Worm (Caenorhabditis elegans) whole organism, L1 larva: Measurements from ENCODE around the gene Y75B8A.28.

Experiments
- C34B4.2 ChIP-seq: sonication (generic microtip); optimal IDR thresholded peaks from 2 replicates; lab custom pipeline; 2017; ENCODE audit warnings: mild to moderate bottlenecking, missing genetic modification characterization, missing compliant biosample characterization
- ceh-63 ChIP-seq: fragments of 200-800 bp; sonication (Bioruptor generic); optimal IDR thresholded peaks from 2 replicates; lab custom pipeline; 2018; ENCODE audit warnings: mild to moderate bottlenecking, missing genetic modification characterization, missing compliant biosample characterization
- ceh-82 ChIP-seq, 3 experiments: fragments of 150-350 bp in 1 of 3; sonication (generic microtip) in 2 of 3; optimal IDR thresholded peaks; 2 replicates each; lab custom pipeline; 2014 to 2017; ENCODE audit warnings: missing biosample characterization in 3 of 3, missing genetic modification characterization in 3 of 3
- efl-1 ChIP-seq, 4 experiments: fragments of 150-350 bp; optimal IDR thresholded peaks in 3 of 4; peaks in 1 of 4; 1 replicate in 1 of 4; 2 replicates in 3 of 4; lab custom pipeline; 2014; ENCODE audit warnings: missing biosample characterization in 2 of 4, missing genetic modification characterization in 2 of 4, missing genetic modification reagents in 2 of 4
- fkh-10 ChIP-seq: sonication (generic microtip); optimal IDR thresholded peaks from 2 replicates; lab custom pipeline; 2017; ENCODE audit warnings: missing biosample characterization, missing genetic modification reagents, missing genetic modification characterization
- fos-1 ChIP-seq: fragments of 150-350 bp; optimal IDR thresholded peaks from 2 replicates; lab custom pipeline; 2014; ENCODE audit warnings: missing biosample characterization, missing genetic modification characterization
- hpl-2 ChIP-seq: fragments of 150-350 bp; optimal IDR thresholded peaks from 2 replicates; lab custom pipeline; 2014; ENCODE audit warnings: missing biosample characterization, missing genetic modification reagents, missing genetic modification characterization
- vab-15 ChIP-seq: sonication (generic microtip); optimal IDR thresholded peaks from 2 replicates; lab custom pipeline; 2017; ENCODE audit warnings: missing genotype, mild to moderate bottlenecking, missing genetic modification characterization, missing compliant biosample characterization
- ztf-4 ChIP-seq: fragments of 150-350 bp; optimal IDR thresholded peaks from 2 replicates; lab custom pipeline; 2014; ENCODE audit warnings: missing biosample characterization, missing genetic modification characterization

The Y75B8A.28 gene

DNA sequence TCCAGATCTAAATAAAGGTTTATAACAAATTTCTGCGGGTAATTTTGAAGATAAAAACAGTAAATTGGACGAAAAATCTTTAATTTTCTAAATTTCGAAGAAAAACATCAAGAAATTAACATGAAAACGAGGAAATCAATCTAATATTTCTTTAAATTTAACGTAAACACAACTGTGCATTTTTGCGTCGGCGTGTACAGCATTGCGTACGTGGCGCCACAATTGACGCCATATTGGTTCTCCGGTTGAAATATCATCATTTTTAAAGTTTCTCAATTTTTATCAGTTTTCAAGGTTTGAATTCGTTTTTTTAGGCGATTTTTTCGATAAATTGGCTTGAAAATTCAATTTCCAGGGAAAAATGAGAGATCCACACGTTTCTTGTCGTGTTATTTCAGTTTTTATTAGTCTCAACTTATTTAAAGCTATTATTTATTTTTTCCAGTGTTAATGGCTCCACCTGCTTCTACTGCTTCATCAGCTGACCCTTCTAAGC, 51.2 kb downstream of the Y75B8A.28 start, which contains the start of gene rpt-6 (continued):
- no peak for TF ChIP-seq ceh-63 (GFP tag; lab: Kevin White, UChicago)
- TF ChIP-seq C34B4.2 (tag; lab: Kevin White, UChicago), result no peak
- no peak for TF ChIP-seq fkh-10 (GFP tag; lab: Kevin White, UChicago)
- no peak for TF ChIP-seq vab-15
- TF ChIP-seq ztf-4 (tag; lab: Kevin White, UChicago), result no peak

DNA sequence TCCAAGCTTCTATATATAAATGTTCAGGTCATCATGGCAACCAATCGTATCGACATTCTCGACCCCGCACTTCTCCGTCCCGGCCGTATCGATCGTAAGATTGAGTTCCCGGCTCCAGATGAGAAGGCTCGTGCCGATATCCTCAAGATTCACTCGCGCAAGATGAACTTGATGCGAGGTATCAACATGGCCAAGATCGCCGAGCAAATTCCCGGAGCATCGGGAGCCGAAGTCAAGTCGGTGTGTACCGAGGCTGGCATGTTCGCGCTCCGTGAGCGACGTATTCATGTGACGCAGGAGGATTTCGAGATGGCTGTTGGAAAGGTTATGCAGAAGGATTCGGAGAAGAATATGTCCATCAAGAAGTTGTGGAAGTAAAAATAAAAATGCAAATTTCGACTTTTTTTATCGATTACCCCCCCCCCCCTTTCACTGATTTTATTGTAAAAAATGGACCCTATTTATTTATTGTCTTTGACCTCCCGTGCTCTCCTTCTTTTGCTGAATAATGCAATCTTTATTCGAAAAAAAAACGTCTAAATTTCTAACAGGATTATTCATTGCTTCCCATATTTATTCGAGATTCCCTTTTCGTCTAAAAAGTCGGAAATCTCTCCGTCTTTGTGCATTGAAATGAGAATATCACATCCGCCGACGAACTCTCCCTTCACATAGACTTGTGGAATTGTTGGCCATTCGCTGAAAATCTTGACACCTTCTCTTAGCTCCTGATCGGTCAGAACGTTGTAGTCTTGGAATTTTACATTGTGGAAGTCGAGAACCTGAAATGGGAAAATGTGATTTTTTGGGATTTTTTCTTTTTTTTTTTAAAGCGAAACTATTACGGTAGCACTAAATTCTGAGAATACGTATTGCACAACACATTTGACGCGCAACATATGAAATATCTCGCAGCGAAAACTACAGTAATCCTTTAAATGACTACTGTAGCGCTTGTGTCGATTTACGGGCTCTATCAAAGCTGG, 53.5 kb downstream of the Y75B8A.28 start:
- TF ChIP-seq ceh-82 (tag; optimal IDR thresholded peaks at IDR 0.05; lab: Kevin White, UChicago) (no peak), efl-1 (optimal IDR thresholded peaks at IDR 0.05; lab: Kevin White, UChicago) (no peak), efl-1 (GFP tag; optimal IDR thresholded peaks at IDR 0.05 in 1 of 2; lab: Kevin White, UChicago) (peak in 1 of 2 experiments; percentile 21), hpl-2 (GFP tag; lab: Kevin White, UChicago) (no peak)
- TF ChIP-seq, all 84 proteins: peak for 1

ce11 chrIII:12373306-12373705, 54.4 kb downstream of the Y75B8A.28 start:
- TF ChIP-seq fos-1, result no peak
